Worm (Caenorhabditis elegans): ENCODE data around the gene clec-75.

clec-75 gene

DNA sequence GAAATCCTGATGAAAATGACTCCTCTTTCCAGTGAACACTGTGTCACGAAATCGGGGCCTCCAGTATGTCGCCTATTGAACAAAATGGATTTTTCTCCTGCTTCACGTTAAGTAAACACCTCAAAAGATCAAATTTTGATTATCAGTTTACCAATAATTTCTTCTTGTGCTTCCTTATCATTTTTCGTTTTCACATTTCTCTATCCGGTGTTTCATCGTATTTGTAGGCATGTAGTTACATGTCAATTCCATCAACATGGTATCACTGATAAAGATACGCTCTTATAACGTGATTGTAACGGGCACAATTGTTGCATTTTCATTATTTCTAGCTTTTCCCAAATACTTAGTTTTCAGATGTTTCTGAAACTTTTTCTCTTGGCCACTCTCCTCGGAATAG, 16.1 kb upstream of the clec-75 start, which contains the start of gene clec-72:
Gene clec-72, plus strand, starts transcription at position 358 of the 400 bp plus-strand sequence.
- no peak for TF ChIP-seq W03F9.2 (tag; optimal IDR thresholded peaks at IDR 0.05)
- no peak for TF ChIP-seq him-1 (tag; optimal IDR thresholded peaks at IDR 0.05)
- no peak for TF ChIP-seq dao-5 (tag; optimal IDR thresholded peaks at IDR 0.05)

DNA sequence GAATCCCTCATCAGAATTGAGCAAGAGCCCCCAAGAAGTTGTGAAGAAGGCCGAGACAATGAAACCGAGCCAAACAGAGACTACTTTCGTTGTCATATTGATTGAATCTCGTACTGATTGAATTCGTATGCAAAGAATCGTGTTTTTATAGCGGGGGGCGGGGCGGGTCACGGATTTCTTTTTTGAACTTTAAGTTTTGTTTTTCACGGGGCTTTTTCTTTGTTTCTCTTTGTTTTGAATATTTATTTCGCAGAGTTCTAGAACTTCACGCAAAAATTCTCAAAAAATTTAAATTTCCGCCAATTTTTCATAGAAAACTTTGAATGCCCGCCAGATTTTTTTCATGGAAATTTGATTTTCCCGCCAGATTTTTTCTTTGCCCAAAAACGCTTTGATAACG, 4.4 kb upstream of the clec-75 start, which contains the start of gene clec-73:
Gene clec-73, minus strand, starts transcription at position 101 of the 400 bp plus-strand sequence.
- TF ChIP-seq W03F9.2 (tag; optimal IDR thresholded peaks at IDR 0.05) (no peak), dao-5 (tag; optimal IDR thresholded peaks at IDR 0.05) (no peak)

DNA sequence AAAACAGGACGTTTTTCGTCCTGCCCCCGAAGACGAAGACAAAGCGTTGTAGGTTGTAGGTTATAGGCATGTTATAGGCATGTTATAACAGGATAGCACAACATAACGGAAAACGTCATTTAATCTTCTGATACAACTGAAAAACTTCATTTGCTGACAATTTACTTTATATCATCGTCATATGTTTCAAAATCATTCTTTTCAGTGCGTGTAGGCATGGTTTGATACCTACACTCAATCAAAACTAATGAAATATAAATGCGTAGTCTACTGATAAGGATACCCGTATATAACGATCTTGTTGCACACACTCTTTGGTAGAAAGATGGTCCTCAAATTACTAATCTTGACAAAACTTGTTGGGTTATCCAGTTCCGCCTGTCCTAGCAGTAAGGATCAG, 3.8 kb upstream of the clec-75 start, which contains the start of gene clec-74:
Gene clec-74, plus strand, starts transcription at position 301 of the 400 bp plus-strand sequence.
- no peak for TF ChIP-seq him-1 (tag; optimal IDR thresholded peaks at IDR 0.05)
- no peak for TF ChIP-seq W03F9.2 (tag; optimal IDR thresholded peaks at IDR 0.05)
- no peak for TF ChIP-seq dao-5 (tag; optimal IDR thresholded peaks at IDR 0.05)

DNA sequence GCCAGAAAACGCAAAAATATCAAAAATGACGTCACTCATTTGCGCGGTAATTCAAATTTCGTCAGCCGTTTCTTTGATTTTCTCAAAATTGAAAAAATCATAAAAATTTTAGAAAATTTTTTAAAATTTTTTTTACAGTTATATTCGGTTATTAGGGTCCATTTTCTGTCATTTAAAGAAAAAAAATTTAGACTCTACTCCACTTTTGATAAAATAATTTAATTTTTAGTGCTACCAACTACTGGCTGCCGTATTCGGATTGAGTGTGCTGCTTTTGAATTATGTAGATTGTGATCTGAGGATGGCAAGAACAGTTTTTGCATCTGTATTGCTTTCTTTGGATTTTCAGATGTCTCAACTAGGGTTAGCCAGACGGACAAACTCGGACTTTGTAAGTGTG, 2.0 kb downstream of the clec-75 start, which contains the start of gene Y46C8AM.1:
Gene Y46C8AM.1, plus strand, starts transcription at position 301 of the 400 bp plus-strand sequence.
- no peak for TF ChIP-seq dao-5 (tag; optimal IDR thresholded peaks at IDR 0.05)
- no peak for TF ChIP-seq him-1 (tag; optimal IDR thresholded peaks at IDR 0.05)
- TF ChIP-seq W03F9.2 (tag; optimal IDR thresholded peaks at IDR 0.05), result no peak

DNA sequence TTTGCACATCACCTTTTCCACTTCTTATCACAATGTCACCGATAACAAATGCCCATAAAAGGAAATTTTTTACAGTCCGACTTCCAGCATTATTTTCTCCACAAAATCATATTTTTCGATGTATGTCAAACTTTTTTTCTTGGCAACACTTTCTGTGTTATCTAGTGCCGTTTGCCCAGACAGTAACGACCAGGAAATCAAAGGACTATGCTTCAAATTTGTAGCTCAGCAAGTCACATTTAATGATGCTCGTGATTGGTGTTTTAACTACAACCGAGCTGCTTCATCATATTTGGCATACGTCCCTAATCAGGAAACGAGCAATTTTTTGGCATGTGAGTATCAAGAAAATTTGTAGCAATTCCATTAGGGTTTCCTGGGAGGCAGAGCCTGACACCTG, 3.0 kb downstream of the clec-75 start:
- no peak for TF ChIP-seq him-1 (tag; optimal IDR thresholded peaks at IDR 0.05)
- no peak for TF ChIP-seq dao-5 (tag; optimal IDR thresholded peaks at IDR 0.05)
- no peak for TF ChIP-seq W03F9.2 (tag; optimal IDR thresholded peaks at IDR 0.05)

DNA sequence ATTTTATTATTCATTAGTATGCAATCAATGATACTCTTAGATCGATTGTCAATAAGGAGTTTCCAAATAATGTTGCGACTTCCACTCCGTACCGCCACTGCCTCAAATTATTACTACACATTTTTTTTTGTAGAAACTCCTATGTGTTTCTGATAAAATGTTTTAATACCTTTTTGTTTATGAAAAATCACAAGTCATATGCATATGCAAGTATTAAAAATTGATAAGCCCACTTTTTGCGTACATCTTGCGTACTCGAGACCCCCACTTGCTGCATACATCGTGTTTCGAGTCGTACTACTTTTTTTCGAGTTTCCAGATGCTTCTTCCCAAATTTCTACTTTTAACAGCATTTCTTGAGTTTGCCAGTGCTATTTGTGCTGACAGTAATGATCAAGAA, 4.5 kb downstream of the clec-75 start, which contains the start of gene clec-76:
Gene clec-76, plus strand, starts transcription at position 234 of the 400 bp plus-strand sequence.
- TF ChIP-seq dao-5 (tag; optimal IDR thresholded peaks at IDR 0.05) (no peak), W03F9.2 (tag; optimal IDR thresholded peaks at IDR 0.05) (no peak), him-1 (tag; optimal IDR thresholded peaks at IDR 0.05) (no peak)

DNA sequence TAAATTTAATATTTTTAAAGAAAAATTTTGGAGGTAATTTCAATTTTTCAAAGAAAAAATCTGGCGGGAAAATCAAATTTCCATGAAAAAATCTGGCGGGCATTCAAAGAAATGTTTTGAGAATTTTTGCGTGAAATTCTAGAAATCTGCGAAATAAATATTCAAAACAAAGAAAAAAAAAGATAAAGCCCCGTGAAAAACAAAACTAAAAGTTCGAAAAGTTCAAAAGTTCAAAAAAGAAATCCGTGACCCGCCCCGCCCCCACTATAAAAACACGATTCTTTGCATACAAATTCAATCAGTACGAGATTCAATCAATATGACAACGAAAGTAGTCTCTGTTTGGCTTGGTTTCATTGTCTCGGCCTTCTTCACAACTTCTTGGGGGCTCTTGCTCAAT, 12.5 kb downstream of the clec-75 start, which contains the start of gene clec-79:
Gene clec-79, plus strand, starts transcription at position 301 of the 400 bp plus-strand sequence.
- TF ChIP-seq dao-5 (tag; optimal IDR thresholded peaks at IDR 0.05), result no peak
- TF ChIP-seq W03F9.2 (tag; optimal IDR thresholded peaks at IDR 0.05), result no peak
- TF ChIP-seq him-1 (tag; optimal IDR thresholded peaks at IDR 0.05), result no peak

DNA sequence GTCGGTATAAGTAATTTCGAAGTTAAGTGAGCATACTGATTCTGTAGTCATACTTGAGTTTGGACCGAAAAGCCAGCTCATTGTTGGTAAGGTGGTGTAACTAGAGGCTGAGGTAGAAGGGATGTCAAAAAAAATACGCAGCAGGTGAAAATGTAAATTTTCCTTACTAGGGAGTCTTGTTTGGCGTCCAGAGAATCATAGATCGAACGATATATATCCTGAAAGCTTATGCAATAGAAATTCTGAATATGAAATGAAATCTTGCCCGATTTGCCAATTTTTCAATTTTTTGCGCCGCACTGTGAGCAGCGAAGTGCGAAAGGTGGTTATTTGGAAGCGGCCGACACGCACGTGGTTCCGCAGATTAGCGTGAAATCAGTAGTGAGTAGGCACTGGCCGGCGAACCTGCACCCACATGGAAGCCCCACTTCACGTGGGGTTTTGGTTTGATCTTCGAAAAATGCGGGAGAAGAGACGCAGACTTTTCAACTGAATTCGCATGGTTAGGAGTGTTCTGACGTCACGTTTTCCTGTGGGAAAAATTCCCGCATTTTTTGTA, 17.5 kb downstream of the clec-75 start, which contains the start of gene srh-220:
Gene srh-220, minus strand, starts transcription at position 51 of the 559 bp plus-strand sequence.
- TF ChIP-seq dao-5 (tag; optimal IDR thresholded peaks at IDR 0.05) (no peak), him-1 (tag; optimal IDR thresholded peaks at IDR 0.05) (no peak), W03F9.2 (tag; optimal IDR thresholded peaks at IDR 0.05) (no peak)

DNA sequence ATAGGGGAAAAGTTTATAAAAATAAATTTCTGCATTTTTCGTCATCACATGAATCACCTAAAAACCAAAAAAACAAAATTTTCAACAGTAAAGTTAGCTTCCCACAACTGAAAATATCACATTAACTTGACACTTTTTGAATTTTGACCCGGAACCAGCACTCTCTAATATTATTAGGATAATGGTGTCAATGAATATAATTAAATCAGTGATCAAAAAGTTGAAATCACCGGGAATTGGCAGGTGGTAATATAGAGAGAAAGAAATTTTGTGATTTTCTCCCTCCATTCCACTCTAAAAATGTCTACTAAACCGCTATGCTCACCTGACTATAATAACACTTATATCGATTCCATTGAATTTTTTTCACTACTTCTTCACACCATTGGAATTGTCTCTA, 19.0 kb downstream of the clec-75 start, which contains the start of gene srh-222:
Gene srh-222, plus strand, starts transcription at position 301 of the 400 bp plus-strand sequence.
- TF ChIP-seq him-1 (tag; optimal IDR thresholded peaks at IDR 0.05), result no peak
- TF ChIP-seq dao-5 (tag; optimal IDR thresholded peaks at IDR 0.05), result no peak
- TF ChIP-seq W03F9.2 (tag; optimal IDR thresholded peaks at IDR 0.05), result no peak

DNA sequence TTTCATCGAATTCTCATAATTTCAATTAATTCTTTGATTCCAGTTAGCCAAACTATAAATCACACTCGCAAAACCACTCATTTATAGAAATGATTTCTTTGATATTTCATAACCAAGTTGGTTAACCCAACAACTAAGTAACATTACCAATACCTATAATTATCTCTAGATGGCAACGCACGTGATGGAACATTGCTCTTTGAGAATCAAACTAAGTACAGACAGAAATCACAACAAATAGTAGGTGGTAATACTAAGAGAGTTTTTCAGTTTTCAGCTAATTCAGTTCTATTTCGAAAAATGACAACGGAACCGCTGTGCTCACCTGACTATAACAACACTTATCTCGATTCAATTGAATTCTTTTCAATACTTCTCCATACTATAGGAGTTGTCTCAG, 21.1 kb downstream of the clec-75 start, which contains the start of gene srh-223:
Gene srh-223, plus strand, starts transcription at position 301 of the 400 bp plus-strand sequence.
- no peak for TF ChIP-seq dao-5 (tag; optimal IDR thresholded peaks at IDR 0.05)
- no peak for TF ChIP-seq W03F9.2 (tag; optimal IDR thresholded peaks at IDR 0.05)
- TF ChIP-seq him-1 (tag; optimal IDR thresholded peaks at IDR 0.05), result no peak

DNA sequence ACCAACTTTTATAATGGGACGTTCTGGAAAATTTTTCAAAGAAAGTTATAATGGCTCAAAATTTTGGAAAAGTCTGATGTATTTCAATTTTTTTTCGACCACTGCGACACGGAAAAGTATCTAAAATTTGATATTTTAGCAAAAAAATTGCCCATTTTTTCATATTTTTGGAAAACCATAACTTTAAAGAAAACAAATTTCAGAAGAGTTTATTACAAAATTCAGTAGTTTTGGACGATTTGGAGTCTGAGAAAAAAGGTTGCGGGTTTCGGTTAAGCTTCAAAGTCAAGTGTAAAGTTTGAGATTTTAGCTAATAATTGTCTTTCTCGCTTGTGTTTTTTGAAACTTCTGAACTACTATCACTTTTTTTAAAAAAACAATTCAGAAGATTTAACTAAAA, 27.6 kb downstream of the clec-75 start:
- TF ChIP-seq dao-5 (tag; optimal IDR thresholded peaks at IDR 0.05), result no peak
- TF ChIP-seq him-1 (tag; optimal IDR thresholded peaks at IDR 0.05), result no peak
- no peak for TF ChIP-seq W03F9.2 (tag; optimal IDR thresholded peaks at IDR 0.05)

DNA sequence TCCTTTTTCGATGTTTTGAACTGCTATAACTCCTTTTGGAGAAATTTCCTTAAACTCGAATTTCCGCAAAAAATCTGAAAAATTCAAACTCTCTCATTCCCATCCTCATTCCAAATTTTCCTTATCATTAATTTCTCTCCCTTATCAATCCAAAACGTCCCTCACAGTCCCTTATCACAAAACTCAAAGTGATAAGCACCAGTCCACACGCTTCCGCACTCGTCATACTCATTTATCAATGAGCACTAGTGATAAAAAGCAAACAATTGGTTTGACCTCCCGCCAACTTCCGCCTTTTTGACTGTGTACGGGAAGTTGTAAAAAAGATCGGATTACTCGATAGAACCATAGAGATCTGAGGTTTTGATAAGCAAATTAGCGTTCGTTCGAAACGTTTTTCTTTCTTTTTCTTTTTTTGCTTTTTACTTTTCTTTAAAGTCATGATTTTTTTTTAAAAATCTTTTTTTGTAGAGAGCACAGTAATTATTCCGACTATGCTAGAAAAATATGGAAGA, 28.2 kb downstream of the clec-75 start, which contains the start of gene clec-78:
Gene clec-78, plus strand, starts transcription at position 465 of the 515 bp plus-strand sequence.
- TF ChIP-seq him-1 (tag; optimal IDR thresholded peaks at IDR 0.05), result no peak
- no peak for TF ChIP-seq W03F9.2 (tag; optimal IDR thresholded peaks at IDR 0.05)
- TF ChIP-seq dao-5 (tag; optimal IDR thresholded peaks at IDR 0.05), result no peak

DNA sequence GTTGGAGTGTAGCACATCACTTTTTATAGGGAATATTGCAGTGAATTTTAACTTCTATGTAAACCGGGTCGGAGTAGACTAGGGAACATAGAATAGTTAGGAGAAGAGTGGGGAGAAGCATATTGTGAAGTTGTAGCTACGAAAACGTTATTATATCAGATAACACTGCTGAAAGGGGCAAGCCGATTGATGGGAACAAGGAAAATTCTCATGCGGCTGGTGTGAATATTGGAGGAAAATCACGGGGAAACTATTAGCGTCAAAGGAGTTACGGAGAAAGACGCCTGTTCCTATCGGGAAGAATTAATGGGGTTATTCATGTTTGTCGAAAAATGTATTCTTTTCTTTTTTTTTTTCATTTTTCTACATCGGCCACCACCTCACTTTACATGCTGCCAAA, 32.8 kb downstream of the clec-75 start, which contains the start of gene F47C12.6:
Gene F47C12.6, minus strand, starts transcription at position 101 of the 400 bp plus-strand sequence.
- TF ChIP-seq him-1 (tag; optimal IDR thresholded peaks at IDR 0.05) (no peak), W03F9.2 (tag; optimal IDR thresholded peaks at IDR 0.05) (no peak), dao-5 (tag; optimal IDR thresholded peaks at IDR 0.05) (no peak)

DNA sequence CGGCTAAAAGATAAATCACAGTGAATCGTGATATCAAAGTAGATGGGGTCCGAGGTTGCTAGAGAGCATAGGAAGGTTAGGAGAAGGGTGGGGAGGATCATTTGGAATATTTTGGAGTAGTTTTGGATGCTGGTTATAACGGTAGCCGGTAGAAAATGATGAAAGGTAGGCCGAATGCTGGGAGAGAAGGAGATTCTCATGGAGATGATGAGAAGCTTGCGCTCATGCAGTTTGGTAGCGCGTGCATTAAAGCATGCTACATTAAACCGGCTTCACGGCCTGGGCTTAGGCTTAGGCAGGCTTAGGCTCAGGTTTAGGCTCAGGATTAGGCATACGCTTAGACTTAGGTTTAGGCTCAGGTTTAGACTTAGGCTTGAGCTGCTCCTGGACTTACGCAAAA, 33.8 kb downstream of the clec-75 start, which contains the start of gene F47C12.13:
Gene F47C12.13, minus strand, starts transcription at position 101 of the 400 bp plus-strand sequence.
- no peak for TF ChIP-seq dao-5 (tag; optimal IDR thresholded peaks at IDR 0.05)
- no peak for TF ChIP-seq him-1 (tag; optimal IDR thresholded peaks at IDR 0.05)
- TF ChIP-seq W03F9.2 (tag; optimal IDR thresholded peaks at IDR 0.05), result no peak
